Worm (Caenorhabditis elegans) whole organism, L3 larva: Measurements from ENCODE around the gene ile-2.

Experiments
- R02D3.7 ChIP-seq: fragments of 150-350 bp; optimal IDR thresholded peaks from 2 replicates; lab custom pipeline; 2014; ENCODE audit warnings: missing biosample characterization, missing genetic modification characterization
- ama-1 ChIP-seq: fragments of 150-350 bp; optimal IDR thresholded peaks from 2 replicates; lab custom pipeline; 2018
- ceh-16 ChIP-seq: sonication (generic microtip); optimal IDR thresholded peaks from 2 replicates; lab custom pipeline; 2017; ENCODE audit warnings: missing biosample characterization, missing genetic modification characterization
- ceh-28 ChIP-seq: fragments of 150-350 bp; optimal IDR thresholded peaks from 2 replicates; lab custom pipeline; 2014; ENCODE audit warnings: missing biosample characterization, missing genetic modification reagents, missing genetic modification characterization
- ceh-82 ChIP-seq: fragments of 150-350 bp; optimal IDR thresholded peaks from 2 replicates; lab custom pipeline; 2014; ENCODE audit warnings: missing biosample characterization, missing genetic modification characterization
- daf-12 ChIP-seq: fragments of 150-350 bp; optimal IDR thresholded peaks from 2 replicates; lab custom pipeline; 2014; ENCODE audit warnings: missing biosample characterization, missing genetic modification reagents, missing genetic modification characterization
- egl-27 ChIP-seq: sonication (generic microtip); optimal IDR thresholded peaks from 4 replicates; lab custom pipeline; 2017; ENCODE audit warnings: missing biosample characterization, missing genetic modification reagents, missing genetic modification characterization
- egl-5 ChIP-seq: fragments of 150-350 bp; optimal IDR thresholded peaks from 2 replicates; lab custom pipeline; 2017; ENCODE audit warnings: missing biosample characterization, missing genetic modification reagents, missing genetic modification characterization, inconsistent platforms
- elt-2 ChIP-seq: sonication (generic microtip); optimal IDR thresholded peaks from 2 replicates; lab custom pipeline; 2016; ENCODE audit warnings: missing genetic modification reagents, mild to moderate bottlenecking, missing genetic modification characterization, missing compliant biosample characterization
- elt-3 ChIP-seq, 3 experiments: fragments of 150-350 bp in 1 of 3; sonication (generic microtip) in 2 of 3; optimal IDR thresholded peaks; 2 replicates in 2 of 3; 4 replicates in 1 of 3; lab custom pipeline; 2014 to 2017; ENCODE audit warnings: missing biosample characterization in 3 of 3, missing genetic modification characterization in 3 of 3
- eor-1 ChIP-seq, 2 experiments: fragments of 150-350 bp; optimal IDR thresholded peaks; 2 replicates each; lab custom pipeline; 2014 to 2018; ENCODE audit warnings: missing biosample characterization in 2 of 2, missing genetic modification characterization in 2 of 2
- fkh-10 ChIP-seq: sonication (generic microtip); optimal IDR thresholded peaks from 2 replicates; lab custom pipeline; 2017; ENCODE audit warnings: missing biosample characterization, missing genetic modification reagents, missing genetic modification characterization
- fkh-2 ChIP-seq: fragments of 150-350 bp; optimal IDR thresholded peaks from 2 replicates; lab custom pipeline; 2014; ENCODE audit warnings: missing biosample characterization, missing genetic modification reagents, missing genetic modification characterization
- fos-1 ChIP-seq: fragments of 150-350 bp; optimal IDR thresholded peaks from 2 replicates; lab custom pipeline; 2014; ENCODE audit warnings: missing biosample characterization, missing genetic modification characterization
- hmg-11 ChIP-seq: sonication (generic microtip); optimal IDR thresholded peaks from 2 replicates; lab custom pipeline; 2016; ENCODE audit warnings: missing genetic modification characterization, missing compliant biosample characterization
- jun-1 ChIP-seq: fragments of 150-350 bp; optimal IDR thresholded peaks from 2 replicates; lab custom pipeline; 2014; ENCODE audit warnings: missing biosample characterization, missing genetic modification reagents, missing genetic modification characterization
- lin-15B ChIP-seq: fragments of 150-350 bp; optimal IDR thresholded peaks from 2 replicates; lab custom pipeline; 2014; ENCODE audit warnings: missing biosample characterization, missing genetic modification characterization
- lin-39 ChIP-seq: fragments of 150-350 bp; optimal IDR thresholded peaks from 2 replicates; lab custom pipeline; 2018; ENCODE audit warnings: missing biosample characterization, missing genetic modification reagents, missing genetic modification characterization
- lsy-12 ChIP-seq: sonication (generic microtip); optimal IDR thresholded peaks from 2 replicates; lab custom pipeline; 2016; ENCODE audit warnings: mild to moderate bottlenecking, missing genetic modification characterization, missing compliant biosample characterization
- nfya-1 ChIP-seq: sonication (generic microtip); optimal IDR thresholded peaks from 2 replicates; lab custom pipeline; 2017; ENCODE audit warnings: missing genetic modification characterization, mild to moderate bottlenecking, missing compliant biosample characterization, antibody characterized with exemption, moderate library complexity; ENCODE audit not compliant: insufficient read depth
- nhr-11 ChIP-seq: fragments of 150-350 bp; optimal IDR thresholded peaks from 2 replicates; lab custom pipeline; 2014; ENCODE audit warnings: missing biosample characterization, missing genetic modification characterization
- nhr-23 ChIP-seq: fragments of 150-350 bp; optimal IDR thresholded peaks from 2 replicates; lab custom pipeline; 2014; ENCODE audit warnings: missing biosample characterization, missing genetic modification reagents, missing genetic modification characterization
- nhr-25 ChIP-seq: sonication (generic microtip); optimal IDR thresholded peaks from 2 replicates; lab custom pipeline; 2017; ENCODE audit warnings: missing biosample characterization, missing genetic modification characterization
- nhr-28 ChIP-seq: fragments of 150-350 bp; optimal IDR thresholded peaks from 2 replicates; lab custom pipeline; 2014; ENCODE audit warnings: missing biosample characterization, missing genetic modification characterization
- nhr-43 ChIP-seq: sonication (generic microtip); optimal IDR thresholded peaks from 2 replicates; lab custom pipeline; 2016; ENCODE audit warnings: mild to moderate bottlenecking, missing genetic modification characterization, missing compliant biosample characterization; ENCODE audit not compliant: poor library complexity, severe bottlenecking
- nhr-76 ChIP-seq: fragments of 150-350 bp; sonication (generic microtip); optimal IDR thresholded peaks from 5 replicates; lab custom pipeline; 2014; ENCODE audit warnings: missing biosample characterization, missing genetic modification characterization
- pha-4 ChIP-seq: fragments of 150-350 bp; optimal IDR thresholded peaks from 2 replicates; lab custom pipeline; 2014; ENCODE audit warnings: missing biosample characterization, missing genetic modification reagents, missing genetic modification characterization
- pqm-1 ChIP-seq: fragments of 150-350 bp; optimal IDR thresholded peaks from 2 replicates; lab custom pipeline; 2017; ENCODE audit warnings: missing biosample characterization, missing genetic modification characterization, inconsistent platforms
- skn-1 ChIP-seq: fragments of 150-350 bp; optimal IDR thresholded peaks from 2 replicates; lab custom pipeline; 2014; ENCODE audit warnings: missing biosample characterization, missing genetic modification characterization
- snpc-4 ChIP-seq: fragments of 150-350 bp; optimal IDR thresholded peaks from 2 replicates; lab custom pipeline; 2014; ENCODE audit warnings: missing biosample characterization, missing genetic modification characterization
- tbx-2 ChIP-seq: sonication (generic microtip); optimal IDR thresholded peaks from 2 replicates; lab custom pipeline; 2016; ENCODE audit warnings: mild to moderate bottlenecking, missing genetic modification characterization, missing compliant biosample characterization

Gene ile-2

DNA sequence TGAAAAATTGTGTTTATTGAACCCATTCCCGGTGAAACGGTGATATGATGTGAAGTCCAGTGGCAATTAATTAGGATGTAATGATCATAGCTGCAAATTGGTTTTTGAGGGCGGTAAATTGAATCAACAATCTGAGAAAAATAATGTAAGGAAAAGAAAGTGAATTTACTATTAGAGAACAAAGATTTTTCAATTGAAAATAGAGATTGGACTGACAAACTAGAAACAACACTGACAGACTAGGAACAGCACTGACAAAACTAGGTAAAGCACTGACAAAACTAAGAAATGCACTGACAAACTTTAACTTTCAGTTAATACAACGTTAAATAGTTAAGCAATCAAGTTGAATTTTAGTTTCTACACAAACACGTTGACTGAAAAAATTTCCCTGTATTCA, 42.5 kb upstream of the ile-2 start, which contains the start of gene sli-1:
Gene sli-1, minus strand, starts transcription at position 101 of the 400 bp plus-strand sequence.
- TF ChIP-seq skn-1 (tag; lab: Kevin White, UChicago), result no peak
- no peak for TF ChIP-seq R02D3.7 (tag; lab: Kevin White, UChicago)
- no peak for TF ChIP-seq ceh-16 (tag; lab: Kevin White, UChicago)
- TF ChIP-seq nhr-11 (tag; lab: Kevin White, UChicago), result no peak

- TF ChIP-seq ceh-28 (tag; lab: Kevin White, UChicago), result no peak
- TF ChIP-seq nfya-1, result peak; percentile 5
- TF ChIP-seq nhr-11 (tag; lab: Kevin White, UChicago), result no peak
These were observed 42.1 kb upstream of the ile-2 start for ce11 chrX:726295-726694.

ce11 chrX:727737-728136, 40.7 kb upstream of the ile-2 start:
- TF ChIP-seq eor-1 (tag; optimal IDR thresholded peaks at IDR 0.05; lab: Kevin White, UChicago) (no peak), nhr-23 (tag; lab: Kevin White, UChicago) (peak; percentile 66), elt-2 (tag; lab: Kevin White, UChicago) (peak; percentile 65), pha-4 (tag; lab: Kevin White, UChicago) (peak; percentile 78), lsy-12 (tag; lab: Kevin White, UChicago) (peak; percentile 51), lin-15B (tag; lab: Kevin White, UChicago) (peak; percentile 39), jun-1 (tag; lab: Kevin White, UChicago) (peak; percentile 90), ceh-28 (tag; lab: Kevin White, UChicago) (peak; percentile 96), daf-12 (no peak), pqm-1 (peak; percentile 50), nhr-25 (peak; percentile 84), fos-1 (tag; lab: Kevin White, UChicago) (peak; percentile 93), nhr-43 (tag; lab: Kevin White, UChicago) (peak; percentile 21), snpc-4 (tag; lab: Kevin White, UChicago) (peak; percentile 26), nfya-1 (peak; percentile 79), hmg-11 (tag; lab: Kevin White, UChicago) (peak; percentile 94), egl-27 (tag; lab: Kevin White, UChicago) (peak; percentile 43), R02D3.7 (tag; lab: Kevin White, UChicago) (no peak), tbx-2 (tag; lab: Kevin White, UChicago) (peak; percentile 47), egl-5 (tag; lab: Kevin White, UChicago) (no peak)

ce11 chrX:729062-729461, 39.3 kb upstream of the ile-2 start:
- peak; percentile 55 for TF ChIP-seq pqm-1
- no peak for TF ChIP-seq fkh-2
- peak; percentile 16 for TF ChIP-seq elt-2 (tag; lab: Kevin White, UChicago)
- no peak for TF ChIP-seq skn-1 (tag; lab: Kevin White, UChicago)

- TF ChIP-seq daf-12 (no peak), elt-3 (tag; optimal IDR thresholded peaks at IDR 0.05; lab: Kevin White, UChicago) (no peak), ceh-82 (tag; lab: Kevin White, UChicago) (no peak), egl-5 (tag; lab: Kevin White, UChicago) (no peak), nhr-28 (no peak), elt-2 (tag; lab: Kevin White, UChicago) (no peak), egl-27 (tag; lab: Kevin White, UChicago) (no peak), nhr-23 (tag; lab: Kevin White, UChicago) (no peak), nfya-1 (no peak), nhr-76 (tag; lab: Kevin White, UChicago) (no peak)
These were observed 32.8 kb upstream of the ile-2 start, which contains the start of gene npr-19 for ce11 chrX:735572-735971. TSS of gene npr-19 (minus strand) at chrX:735672.

ce11 chrX:736989-737388, 31.4 kb upstream of the ile-2 start:
- TF ChIP-seq fkh-10 (peak; percentile 8), nhr-76 (tag; lab: Kevin White, UChicago) (no peak)

DNA sequence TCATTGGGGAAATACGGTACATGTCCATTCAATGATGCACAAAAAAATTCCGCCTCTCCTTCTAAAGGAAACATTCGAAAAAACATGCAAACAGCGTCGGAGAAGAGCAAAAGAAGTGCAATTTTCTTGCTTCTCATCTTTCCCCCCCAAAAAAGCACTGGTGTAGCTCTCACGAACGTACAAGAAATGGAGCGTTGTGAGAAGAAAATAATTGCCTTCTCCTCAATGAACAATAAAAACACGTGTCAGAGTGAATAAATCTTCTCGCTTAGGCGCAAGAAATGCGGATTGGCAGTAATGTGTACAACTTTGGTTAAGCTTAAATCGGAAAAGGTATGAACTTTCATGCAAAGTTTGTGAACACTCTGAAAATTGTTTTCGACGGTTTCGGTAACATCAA, 20.1 kb upstream of the ile-2 start:
- no peak for TF ChIP-seq snpc-4 (tag; lab: Kevin White, UChicago)
- no peak for TF ChIP-seq skn-1 (tag; lab: Kevin White, UChicago)
- TF ChIP-seq fkh-2, result no peak
- no peak for TF ChIP-seq lin-39 (tag; lab: Kevin White, UChicago)
- no peak for TF ChIP-seq daf-12
- no peak for TF ChIP-seq lsy-12 (tag; lab: Kevin White, UChicago)
- TF ChIP-seq fos-1 (tag; lab: Kevin White, UChicago), result no peak
- TF ChIP-seq ama-1, result no peak
- no peak for TF ChIP-seq nhr-25
- TF ChIP-seq lin-15B (tag; lab: Kevin White, UChicago), result no peak
- no peak for TF ChIP-seq pha-4 (tag; lab: Kevin White, UChicago)
- no peak for TF ChIP-seq nhr-11 (tag; lab: Kevin White, UChicago)
- TF ChIP-seq eor-1 (tag; optimal IDR thresholded peaks at IDR 0.05; lab: Kevin White, UChicago), result no peak
- TF ChIP-seq, all 47 proteins: peak for 0
